Worm (Caenorhabditis elegans): ENCODE data around the gene E02H9.9.
A peak's percentile ranks its signal among the peaks of the same experiment; 100 is the strongest.
"Not testable (repeated sequence)": the region's sequence is repeated elsewhere in the genome, so short reads cannot be mapped to it uniquely, and the experiment has no call there.

E02H9.9 gene

ce11 chrIII:2468202-2468601 is at the start of gene E02H9.9, which contains the start of gene E02H9.1:
TSS of gene E02H9.9 (minus strand) at chrIII:2468302.
TSS of gene E02H9.1 (plus strand) at chrIII:2468486.
- TF ChIP-seq dao-5 (tag; optimal IDR thresholded peaks at IDR 0.05) (no peak), W03F9.2 (tag; optimal IDR thresholded peaks at IDR 0.05) (no peak)

- TF ChIP-seq dao-5 (tag; optimal IDR thresholded peaks at IDR 0.05) = no peak
- no peak for TF ChIP-seq him-1 (tag; optimal IDR thresholded peaks at IDR 0.05)
- TF ChIP-seq W03F9.2 (tag; optimal IDR thresholded peaks at IDR 0.05) = no peak
These were observed 47.4 kb upstream of the E02H9.9 start for ce11 chrIII:2515461-2515860.

- TF ChIP-seq W03F9.2 (tag; optimal IDR thresholded peaks at IDR 0.05) (no peak), dao-5 (tag; optimal IDR thresholded peaks at IDR 0.05) (no peak), him-1 (tag; optimal IDR thresholded peaks at IDR 0.05) (no peak)
These were observed 40.4 kb upstream of the E02H9.9 start, which contains the start of gene Y54F10AM.6 for ce11 chrIII:2508518-2508917. TSS of gene Y54F10AM.6 (plus strand) at chrIII:2508818.

- TF ChIP-seq him-1 (tag; optimal IDR thresholded peaks at IDR 0.05) = no peak
- no peak for TF ChIP-seq W03F9.2 (tag; optimal IDR thresholded peaks at IDR 0.05)
- TF ChIP-seq dao-5 (tag; optimal IDR thresholded peaks at IDR 0.05) = no peak
These were observed 39.8 kb upstream of the E02H9.9 start, which contains the start of gene Y54F10AM.8 for ce11 chrIII:2507938-2508337. TSS of gene Y54F10AM.8 (minus strand) at chrIII:2507972.

- TF ChIP-seq him-1 (tag; optimal IDR thresholded peaks at IDR 0.05) = no peak
- no peak for TF ChIP-seq W03F9.2 (tag; optimal IDR thresholded peaks at IDR 0.05)
- no peak for TF ChIP-seq dao-5 (tag; optimal IDR thresholded peaks at IDR 0.05)
These were observed 38.4 kb upstream of the E02H9.9 start for ce11 chrIII:2506463-2506862.

ce11 chrIII:2487046-2487760 is 19.1 kb upstream of the E02H9.9 start, which contains the start of gene Y54F10AL.1:
TSS of gene Y54F10AL.1 (plus strand) at chrIII:2487710.
- TF ChIP-seq him-1 (tag; optimal IDR thresholded peaks at IDR 0.05) = no peak
- TF ChIP-seq dao-5 (tag; optimal IDR thresholded peaks at IDR 0.05) = no peak
- no peak for TF ChIP-seq W03F9.2 (tag; optimal IDR thresholded peaks at IDR 0.05)

ce11 chrIII:2482754-2483153 is 14.7 kb upstream of the E02H9.9 start:
- TF ChIP-seq dao-5 (tag; optimal IDR thresholded peaks at IDR 0.05) (no peak), W03F9.2 (tag; optimal IDR thresholded peaks at IDR 0.05) (no peak), him-1 (tag; optimal IDR thresholded peaks at IDR 0.05) (no peak)

ce11 chrIII:2482171-2482570 is 14.1 kb upstream of the E02H9.9 start:
- TF ChIP-seq him-1 (tag; optimal IDR thresholded peaks at IDR 0.05) (no peak), W03F9.2 (tag; optimal IDR thresholded peaks at IDR 0.05) (no peak), dao-5 (tag; optimal IDR thresholded peaks at IDR 0.05) (no peak)

ce11 chrIII:2478605-2479004 is 10.5 kb upstream of the E02H9.9 start:
- no peak for TF ChIP-seq dao-5 (tag; optimal IDR thresholded peaks at IDR 0.05)
- no peak for TF ChIP-seq him-1 (tag; optimal IDR thresholded peaks at IDR 0.05)

- TF ChIP-seq W03F9.2 (tag; optimal IDR thresholded peaks at IDR 0.05) (no peak), dao-5 (tag; optimal IDR thresholded peaks at IDR 0.05) (no peak), him-1 (tag; optimal IDR thresholded peaks at IDR 0.05) (no peak)
These were observed 9.2 kb upstream of the E02H9.9 start for ce11 chrIII:2477303-2477702.

ce11 chrIII:2474781-2475180 is 6.7 kb upstream of the E02H9.9 start:
- TF ChIP-seq W03F9.2 (tag; optimal IDR thresholded peaks at IDR 0.05) = no peak
- TF ChIP-seq dao-5 (tag; optimal IDR thresholded peaks at IDR 0.05) = no peak
- no peak for TF ChIP-seq him-1 (tag; optimal IDR thresholded peaks at IDR 0.05)

ce11 chrIII:2473554-2473953 is 5.5 kb upstream of the E02H9.9 start, which contains the start of gene smg-6:
TSS of gene smg-6 (plus strand) at chrIII:2473854.
- TF ChIP-seq him-1 (tag; optimal IDR thresholded peaks at IDR 0.05) (no peak), dao-5 (tag; optimal IDR thresholded peaks at IDR 0.05) (no peak), W03F9.2 (tag; optimal IDR thresholded peaks at IDR 0.05) (no peak)

- TF ChIP-seq dao-5 (tag; optimal IDR thresholded peaks at IDR 0.05) = no peak
- TF ChIP-seq W03F9.2 (tag; optimal IDR thresholded peaks at IDR 0.05) = peak; percentile 35
These were observed 3.8 kb upstream of the E02H9.9 start for ce11 chrIII:2471855-2472254.

ce11 chrIII:2458742-2459141 is 9.4 kb downstream of the E02H9.9 start, which contains the start of gene E02H9.3:
TSS of gene E02H9.3 (plus strand) at chrIII:2459042.
- not testable (repeated sequence) for TF ChIP-seq W03F9.2, him-1, dao-5 (tag; optimal IDR thresholded peaks at IDR 0.05)
